Worm (Caenorhabditis elegans) whole organism, young adult: ENCODE measurements around the gene lips-15.

Experiments used
- B0019.2 ChIP-seq: fragments of 200-800 bp; sonication (Bioruptor generic); conservative IDR thresholded peaks from 2 replicates; pipeline ENCODE4 v1.3.6; 2022; ENCODE audit warnings: missing genetic modification reagents, missing genetic modification characterization, missing compliant biosample characterization
- C06A6.2 ChIP-seq: fragments of 200-800 bp; sonication (Bioruptor generic); conservative IDR thresholded peaks from 2 replicates; pipeline ENCODE4 v1.3.6; 2022; ENCODE audit warnings: missing genetic modification characterization, missing compliant biosample characterization
- F10E7.11 ChIP-seq: sonication (generic microtip); optimal IDR thresholded peaks from 2 replicates; lab custom pipeline; 2017; ENCODE audit warnings: mild to moderate bottlenecking, missing genetic modification characterization, moderate library complexity, missing compliant biosample characterization
- F37B4.10 ChIP-seq: fragments of 200-800 bp; sonication (Bioruptor generic); IDR thresholded peaks from 2 replicates; pipeline ENCODE4 v1.3.6; 2022; ENCODE audit warnings: missing genetic modification characterization, missing compliant biosample characterization
- K12H6.12 ChIP-seq: fragments of 200-800 bp; sonication (Bioruptor generic); optimal IDR thresholded peaks from 2 replicates; lab custom pipeline; 2018; ENCODE audit warnings: mild to moderate bottlenecking, missing genetic modification characterization, missing compliant biosample characterization
- T07F8.4 ChIP-seq: sonication (generic microtip); optimal IDR thresholded peaks from 2 replicates; lab custom pipeline; 2016; ENCODE audit warnings: mild to moderate bottlenecking, missing genetic modification characterization, moderate library complexity, missing compliant biosample characterization
- Y53G8AR.9 ChIP-seq: fragments of 200-800 bp; sonication (Bioruptor generic); conservative IDR thresholded peaks from 2 replicates; pipeline ENCODE4 v1.3.6; 2022; ENCODE audit warnings: missing genetic modification reagents, missing genetic modification characterization, missing compliant biosample characterization
- Y56A3A.18 ChIP-seq: fragments of 200-800 bp; sonication (Bioruptor generic); IDR thresholded peaks from 2 replicates; pipeline ENCODE4 v1.3.6; 2022; ENCODE audit warnings: missing genetic modification reagents, missing genetic modification characterization, missing compliant biosample characterization
- ZK185.1 ChIP-seq: sonication (generic microtip); optimal IDR thresholded peaks from 2 replicates; lab custom pipeline; 2016; ENCODE audit warnings: mild to moderate bottlenecking, missing genetic modification characterization, missing compliant biosample characterization; ENCODE audit not compliant: poor library complexity, severe bottlenecking
- aptf-2 ChIP-seq: fragments of 200-800 bp; sonication (Bioruptor generic); conservative IDR thresholded peaks from 2 replicates; pipeline ENCODE4 v1.3.6; 2022; ENCODE audit warnings: missing genetic modification reagents, missing genetic modification characterization, missing compliant biosample characterization
- aptf-3 ChIP-seq: fragments of 200-800 bp; sonication (Bioruptor generic); IDR thresholded peaks from 2 replicates; pipeline ENCODE4 v1.3.6; 2022; ENCODE audit warnings: missing genetic modification characterization, missing compliant biosample characterization
- atf-7 ChIP-seq: sonication (generic microtip); optimal IDR thresholded peaks from 2 replicates; lab custom pipeline; 2017; ENCODE audit warnings: mild to moderate bottlenecking, missing genetic modification characterization, missing compliant biosample characterization
- bed-2 ChIP-seq: fragments of 200-800 bp; sonication (Bioruptor generic); IDR thresholded peaks from 2 replicates; pipeline ENCODE4 v1.3.6; 2022; ENCODE audit warnings: missing genetic modification reagents, missing genetic modification characterization, missing compliant biosample characterization
- cebp-2 ChIP-seq: fragments of 200-800 bp; sonication (Bioruptor generic); IDR thresholded peaks from 2 replicates; pipeline ENCODE4 v1.3.6; 2022; ENCODE audit warnings: missing genetic modification characterization, missing compliant biosample characterization
- ceh-58 ChIP-seq: fragments of 200-800 bp; sonication (Bioruptor generic); IDR thresholded peaks from 2 replicates; pipeline ENCODE4 v1.3.6; 2022; ENCODE audit warnings: missing genetic modification characterization, missing compliant biosample characterization
- ceh-91 ChIP-seq: fragments of 200-800 bp; sonication (Bioruptor generic); IDR thresholded peaks from 2 replicates; pipeline ENCODE4 v1.3.6; 2022; ENCODE audit warnings: missing genetic modification reagents, missing genetic modification characterization, missing compliant biosample characterization
- chd-7 ChIP-seq: sonication (generic microtip); optimal IDR thresholded peaks from 2 replicates; lab custom pipeline; 2016; ENCODE audit warnings: mild to moderate bottlenecking, missing genetic modification characterization, moderate library complexity, missing compliant biosample characterization
- die-1 ChIP-seq: sonication (generic microtip); optimal IDR thresholded peaks from 2 replicates; lab custom pipeline; 2016; ENCODE audit warnings: missing genotype, mild to moderate bottlenecking, missing genetic modification characterization, missing compliant biosample characterization
- efl-1 ChIP-seq: fragments of 150-350 bp; optimal IDR thresholded peaks from 2 replicates; lab custom pipeline; 2014; ENCODE audit warnings: missing biosample characterization, missing genetic modification reagents, missing genetic modification characterization
- ets-4 ChIP-seq: fragments of 200-800 bp; sonication (Bioruptor generic); optimal IDR thresholded peaks from 2 replicates; lab custom pipeline; 2018; ENCODE audit warnings: mild to moderate bottlenecking, missing genetic modification characterization, missing compliant biosample characterization
- lin-26 ChIP-seq: fragments of 200-800 bp; sonication (Bioruptor generic); IDR thresholded peaks from 2 replicates; pipeline ENCODE4 v1.3.6; 2022; ENCODE audit warnings: missing genetic modification reagents, missing genetic modification characterization, missing compliant biosample characterization
- lin-54 ChIP-seq: fragments of 200-800 bp; sonication (Bioruptor generic); optimal IDR thresholded peaks from 2 replicates; lab custom pipeline; 2018; ENCODE audit warnings: mild to moderate bottlenecking, missing genetic modification characterization, missing compliant biosample characterization
- madf-6 ChIP-seq: fragments of 200-800 bp; sonication (Bioruptor generic); IDR thresholded peaks from 2 replicates; pipeline ENCODE4 v1.3.6; 2022; ENCODE audit warnings: missing genetic modification reagents, missing genetic modification characterization, missing compliant biosample characterization
- mxl-1 ChIP-seq: sonication (generic microtip); optimal IDR thresholded peaks from 2 replicates; lab custom pipeline; 2016; ENCODE audit warnings: missing genetic modification characterization, missing compliant biosample characterization
- nhr-120 ChIP-seq: fragments of 200-800 bp; sonication (Bioruptor generic); IDR thresholded peaks from 2 replicates; pipeline ENCODE4 v1.3.6; 2022; ENCODE audit warnings: missing genetic modification characterization, missing compliant biosample characterization
- nhr-27 ChIP-seq: fragments of 200-800 bp; sonication (Bioruptor generic); optimal IDR thresholded peaks from 2 replicates; lab custom pipeline; 2018; ENCODE audit warnings: mild to moderate bottlenecking, missing genetic modification characterization, moderate library complexity, missing compliant biosample characterization
- nhr-80 ChIP-seq: sonication (generic microtip); optimal IDR thresholded peaks from 2 replicates; lab custom pipeline; 2016; ENCODE audit warnings: missing genetic modification characterization, missing compliant biosample characterization
- pbrm-1 ChIP-seq: fragments of 200-800 bp; sonication (Bioruptor generic); IDR thresholded peaks from 2 replicates; pipeline ENCODE4 v1.3.6; 2022; ENCODE audit warnings: missing genetic modification reagents, missing genetic modification characterization, missing compliant biosample characterization
- pha-4 ChIP-seq: fragments of 150-350 bp; sonication (generic microtip); optimal IDR thresholded peaks from 2 replicates; lab custom pipeline; 2014; ENCODE audit warnings: missing biosample characterization, missing genetic modification reagents, missing genetic modification characterization
- rpc-1 ChIP-seq, 2 experiments: fragments of 150-350 bp in 1 of 2; sonication (generic microtip) in 1 of 2; optimal IDR thresholded peaks; 2 replicates each; lab custom pipeline; 2014 to 2018; ENCODE audit warnings: missing biosample characterization in 1 of 2, missing genetic modification characterization in 1 of 2, missing genetic modification reagents in 1 of 2, missing genotype in 1 of 2
- sea-2 ChIP-seq: fragments of 200-800 bp; sonication (Bioruptor generic); IDR thresholded peaks from 2 replicates; pipeline ENCODE4 v1.3.6; 2022; ENCODE audit warnings: missing genetic modification characterization, missing compliant biosample characterization
- snpc-1.3 ChIP-seq: sonication (generic microtip); optimal IDR thresholded peaks from 2 replicates; lab custom pipeline; 2017; ENCODE audit warnings: missing genetic modification characterization, mild to moderate bottlenecking, missing compliant biosample characterization, antibody characterized with exemption, moderate library complexity, missing genotype, missing genetic modification reagents; ENCODE audit not compliant: insufficient read depth
- tbp1 ChIP-seq: fragments of 200-800 bp; sonication (Bioruptor generic); optimal IDR thresholded peaks from 2 replicates; lab custom pipeline; 2018; ENCODE audit warnings: mild to moderate bottlenecking, missing genetic modification characterization, missing compliant biosample characterization
- tbx-9 ChIP-seq: sonication (generic microtip); optimal IDR thresholded peaks from 2 replicates; lab custom pipeline; 2016; ENCODE audit warnings: borderline replicate concordance, missing genetic modification characterization, inconsistent platforms, missing compliant biosample characterization
- zfh-2 ChIP-seq: fragments of 200-800 bp; sonication (Bioruptor generic); conservative IDR thresholded peaks from 2 replicates; pipeline ENCODE4 v1.3.6; 2022; ENCODE audit warnings: missing genetic modification reagents, missing genetic modification characterization, missing compliant biosample characterization
- ztf-22 ChIP-seq: fragments of 200-800 bp; sonication (Bioruptor generic); optimal IDR thresholded peaks from 2 replicates; lab custom pipeline; 2018; ENCODE audit warnings: mild to moderate bottlenecking, missing genetic modification characterization, moderate library complexity, missing compliant biosample characterization
- ztf-28 ChIP-seq: fragments of 200-800 bp; sonication (Bioruptor generic); IDR thresholded peaks from 2 replicates; pipeline ENCODE4 v1.3.6; 2022; ENCODE audit warnings: missing genetic modification reagents, missing genetic modification characterization, missing compliant biosample characterization
- ztf-3 ChIP-seq: fragments of 200-800 bp; sonication (Bioruptor generic); optimal IDR thresholded peaks from 2 replicates; lab custom pipeline; 2018; ENCODE audit warnings: mild to moderate bottlenecking, missing genetic modification characterization, missing compliant biosample characterization

Gene lips-15

DNA sequence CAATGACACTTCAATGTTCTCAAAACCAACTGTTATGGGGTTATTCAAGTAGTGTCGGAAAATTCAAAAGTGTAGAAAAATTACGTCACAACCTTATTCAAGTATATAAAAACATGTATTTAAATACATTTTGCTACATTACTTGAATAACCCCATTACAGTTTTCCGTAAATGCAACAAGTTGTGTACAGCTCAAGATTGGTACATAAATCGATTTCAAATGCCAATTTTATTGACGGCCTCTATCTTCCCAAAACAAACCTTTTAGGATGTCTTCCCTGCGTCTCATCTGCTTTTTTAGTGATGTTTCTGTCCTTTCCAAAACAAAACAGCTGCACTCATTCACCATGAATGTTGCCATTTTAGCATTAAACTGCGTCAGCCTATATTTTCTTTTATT lies 25.2 kb downstream of the lips-15 start, which contains the start of gene Y38E10A.28:
Gene Y38E10A.28, plus strand, starts transcription at position 301 of the 400 bp plus-strand sequence.
- TF ChIP-seq K12H6.12 (no peak), lin-26 (GFP tag; lab: Robert Waterston, UW) (no peak), madf-6 (GFP tag; lab: Robert Waterston, UW) (no peak), nhr-27 (tag; lab: Kevin White, UChicago) (no peak), pbrm-1 (no peak), tbx-9 (tag; lab: Kevin White, UChicago) (no peak), zfh-2 (GFP tag; lab: Robert Waterston, UW) (no peak), ZK185.1 (tag; lab: Kevin White, UChicago) (no peak), B0019.2 (GFP tag; lab: Robert Waterston, UW) (no peak), aptf-2 (GFP tag; lab: Robert Waterston, UW) (no peak), snpc-1.3 (tag; lab: Kevin White, UChicago) (no peak), ceh-58 (GFP tag; lab: Robert Waterston, UW) (no peak), rpc-1 (optimal IDR thresholded peaks at IDR 0.05; lab: Kevin White, UChicago) (no peak), rpc-1 (tag; optimal IDR thresholded peaks at IDR 0.05; lab: Kevin White, UChicago) (no peak), bed-2 (GFP tag; lab: Robert Waterston, UW) (no peak), tbp1 (GFP tag; lab: Kevin White, UChicago) (no peak), aptf-3 (GFP tag; lab: Robert Waterston, UW) (no peak), ztf-3 (no peak), sea-2 (GFP tag; lab: Robert Waterston, UW) (no peak), C06A6.2 (GFP tag; lab: Robert Waterston, UW) (no peak), nhr-80 (tag; lab: Kevin White, UChicago) (no peak)

DNA sequence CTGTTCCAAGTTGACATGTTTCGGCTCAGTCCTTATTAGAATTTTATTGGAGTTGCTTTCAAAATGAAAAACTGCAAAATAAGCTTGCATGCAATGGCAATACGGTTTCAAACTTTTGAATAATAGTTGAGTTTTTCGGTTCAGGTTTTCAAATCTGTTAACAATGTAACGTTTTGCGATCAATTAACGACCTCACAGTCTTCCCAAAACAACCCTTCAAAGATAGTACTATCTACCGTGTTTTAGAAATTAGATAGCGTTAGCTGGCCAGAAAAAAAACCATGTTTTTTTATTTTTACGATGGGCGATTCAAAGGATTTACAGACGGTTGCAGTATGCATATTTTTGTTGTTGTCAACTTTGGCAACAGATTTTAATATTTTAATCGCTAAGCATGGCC lies 26.7 kb downstream of the lips-15 start, which contains the start of gene Y38E10A.34:
Gene Y38E10A.34, plus strand, starts transcription at position 301 of the 400 bp plus-strand sequence.
- no peak for TF ChIP-seq Y53G8AR.9 (GFP tag; lab: Robert Waterston, UW)
- no peak for TF ChIP-seq Y56A3A.18 (GFP tag; lab: Robert Waterston, UW)
- TF ChIP-seq F10E7.11 (tag; lab: Kevin White, UChicago) = no peak
- no peak for TF ChIP-seq K12H6.12
- no peak for TF ChIP-seq efl-1
- no peak for TF ChIP-seq ztf-28 (GFP tag; lab: Robert Waterston, UW)
- no peak for TF ChIP-seq mxl-1 (tag; lab: Kevin White, UChicago)
- TF ChIP-seq chd-7 (tag; lab: Kevin White, UChicago) = no peak
- TF ChIP-seq ets-4 (GFP tag; lab: Kevin White, UChicago) = no peak
- no peak for TF ChIP-seq cebp-2 (GFP tag; lab: Robert Waterston, UW)
- TF ChIP-seq nhr-120 (GFP tag; lab: Robert Waterston, UW) = no peak
- TF ChIP-seq atf-7 = no peak
- TF ChIP-seq T07F8.4 (tag; lab: Kevin White, UChicago) = no peak
- no peak for TF ChIP-seq ceh-91 (GFP tag; lab: Robert Waterston, UW)
- TF ChIP-seq ztf-22 (GFP tag; lab: Kevin White, UChicago) = no peak
- TF ChIP-seq F37B4.10 = no peak
- TF ChIP-seq die-1 (tag; lab: Kevin White, UChicago) = no peak
- no peak for TF ChIP-seq zfh-2 (GFP tag; lab: Robert Waterston, UW)

DNA sequence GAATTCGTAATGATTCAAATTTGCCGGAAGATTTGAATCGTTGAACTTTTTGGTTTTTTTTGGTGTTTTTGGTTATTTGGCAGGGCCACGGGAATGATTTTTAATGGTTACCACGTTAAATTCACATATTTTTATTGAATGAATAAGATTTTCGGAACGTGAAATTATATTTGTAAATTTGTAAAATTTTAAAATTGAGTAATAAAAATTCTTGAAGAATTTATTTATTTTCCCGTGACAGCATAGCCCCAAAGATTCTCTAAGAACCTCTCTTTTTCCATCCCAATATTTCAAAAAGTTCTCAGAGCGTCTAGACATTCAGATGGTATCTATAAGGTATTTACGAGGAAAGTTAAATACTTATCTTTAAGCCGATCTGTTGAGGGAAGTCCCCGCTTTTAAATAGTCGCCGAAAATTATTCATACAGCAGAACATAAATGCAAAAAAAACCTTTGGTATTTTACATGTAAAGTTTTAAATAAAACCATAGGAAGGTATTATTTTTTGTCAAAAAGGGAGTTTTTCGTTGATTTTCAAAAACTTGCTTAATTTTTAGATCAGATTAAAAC lies 30.6 kb downstream of the lips-15 start, which contains the start of gene Y38E10A.17:
Gene Y38E10A.17, minus strand, starts transcription at position 51 of the 570 bp plus-strand sequence.
- no peak for TF ChIP-seq pha-4 (tag; lab: Kevin White, UChicago)
- TF ChIP-seq chd-7 (tag; lab: Kevin White, UChicago) = no peak
- no peak for TF ChIP-seq lin-54
